Worm (Caenorhabditis elegans): ENCODE data around the gene cal-3.

Gene cal-3

ce11 chrIV:3803252-3803651, 31.7 kb downstream of the cal-3 start, which contains the start of the genes algn-14 and M02B7.2 (continued):
- TF ChIP-seq Y79H2A.3 (GFP tag; conservative IDR thresholded peaks at IDR 0.05) (0 out of 2 replicates have a peak, but pooled peaks have one; percentile 54), bed-2 (GFP tag; IDR thresholded peaks at IDR 0.05) (no peak), akir-1 (GFP tag; optimal IDR thresholded peaks at IDR 0.05) (no peak), ccch-3 (GFP tag; optimal IDR thresholded peaks at IDR 0.05) (no peak), him-1 (tag; optimal IDR thresholded peaks at IDR 0.05) (no peak), nhr-120 (GFP tag; IDR thresholded peaks at IDR 0.05) (no peak), efl-1 (GFP tag; optimal IDR thresholded peaks at IDR 0.05) (no peak), madf-8 (GFP tag; conservative IDR thresholded peaks at IDR 0.05) (no peak), sea-2 (GFP tag; IDR thresholded peaks at IDR 0.05) (no peak), dox-1 (GFP tag; IDR thresholded peaks at IDR 0.05) (no peak; the same call in 1 of the 2 replicates), F23B12.7 (tag; optimal IDR thresholded peaks at IDR 0.05; ENCODE audit: insufficient read depth) (peak; percentile 12), madf-3 (GFP tag; IDR thresholded peaks at IDR 0.05) (no peak), ceh-58 (GFP tag; IDR thresholded peaks at IDR 0.05) (no peak), lir-1 (GFP tag; conservative IDR thresholded peaks at IDR 0.05) (no peak), die-1 (tag; optimal IDR thresholded peaks at IDR 0.05) (no peak), T07F8.4 (tag; optimal IDR thresholded peaks at IDR 0.05) (no peak), rec-8 (tag; optimal IDR thresholded peaks at IDR 0.05) (peak in 1 of 2 experiments; percentile 1), hrde-1 (tag; optimal IDR thresholded peaks at IDR 0.05; ENCODE audit: borderline replicate concordance) (no peak), pha-4 (tag; optimal IDR thresholded peaks at IDR 0.05) (no peak), snpc-4 (GFP tag; optimal IDR thresholded peaks at IDR 0.05) (no peak), snpc-4 (tag; optimal IDR thresholded peaks at IDR 0.05) (peak in 1 of 4 experiments; percentile 5), lin-40 (tag; optimal IDR thresholded peaks at IDR 0.05) (peak; percentile 40), pbrm-1 (GFP tag; IDR thresholded peaks at IDR 0.05) (no peak), B0035.1 (tag; optimal IDR thresholded peaks at IDR 0.05) (no peak), F37B4.10 (GFP tag; IDR thresholded peaks at IDR 0.05) (no peak), C06A6.2 (GFP tag; conservative IDR thresholded peaks at IDR 0.05) (no peak), attf-5 (GFP tag; optimal IDR thresholded peaks at IDR 0.05) (peak; percentile 0), mcd-1 (GFP tag; IDR thresholded peaks at IDR 0.05) (peak; percentile 50; the same call in 1 of the 2 replicates), ztf-22 (GFP tag; optimal IDR thresholded peaks at IDR 0.05) (no peak), chd-7 (tag; optimal IDR thresholded peaks at IDR 0.05) (no peak), athp-1 (tag; optimal IDR thresholded peaks at IDR 0.05) (no peak), F49E8.2 (tag; optimal IDR thresholded peaks at IDR 0.05; ENCODE audit: insufficient read depth) (no peak), F57A8.1 (GFP tag; optimal IDR thresholded peaks at IDR 0.05) (no peak), ceh-100 (GFP tag; IDR thresholded peaks at IDR 0.05) (0 out of 2 replicates have a peak, but pooled peaks have one; percentile 44), bed-1 (GFP tag; IDR thresholded peaks at IDR 0.05) (no peak), snpc-3.4 (tag; optimal IDR thresholded peaks at IDR 0.05) (no peak), Y53F4B.3 (GFP tag; IDR thresholded peaks at IDR 0.05) (no peak), egl-44 (GFP tag; IDR thresholded peaks at IDR 0.05) (no peak), ceh-40 (GFP tag; IDR thresholded peaks at IDR 0.05) (no peak), C17E4.6 (GFP tag; IDR thresholded peaks at IDR 0.05) (no peak), B0261.1 (tag; optimal IDR thresholded peaks at IDR 0.05) (no peak), mel-28 (tag; optimal IDR thresholded peaks at IDR 0.05; ENCODE audit: borderline replicate concordance) (no peak)
